Fruit fly (Drosophila melanogaster): Measurements from ENCODE around the gene Tpr2.

DNA sequence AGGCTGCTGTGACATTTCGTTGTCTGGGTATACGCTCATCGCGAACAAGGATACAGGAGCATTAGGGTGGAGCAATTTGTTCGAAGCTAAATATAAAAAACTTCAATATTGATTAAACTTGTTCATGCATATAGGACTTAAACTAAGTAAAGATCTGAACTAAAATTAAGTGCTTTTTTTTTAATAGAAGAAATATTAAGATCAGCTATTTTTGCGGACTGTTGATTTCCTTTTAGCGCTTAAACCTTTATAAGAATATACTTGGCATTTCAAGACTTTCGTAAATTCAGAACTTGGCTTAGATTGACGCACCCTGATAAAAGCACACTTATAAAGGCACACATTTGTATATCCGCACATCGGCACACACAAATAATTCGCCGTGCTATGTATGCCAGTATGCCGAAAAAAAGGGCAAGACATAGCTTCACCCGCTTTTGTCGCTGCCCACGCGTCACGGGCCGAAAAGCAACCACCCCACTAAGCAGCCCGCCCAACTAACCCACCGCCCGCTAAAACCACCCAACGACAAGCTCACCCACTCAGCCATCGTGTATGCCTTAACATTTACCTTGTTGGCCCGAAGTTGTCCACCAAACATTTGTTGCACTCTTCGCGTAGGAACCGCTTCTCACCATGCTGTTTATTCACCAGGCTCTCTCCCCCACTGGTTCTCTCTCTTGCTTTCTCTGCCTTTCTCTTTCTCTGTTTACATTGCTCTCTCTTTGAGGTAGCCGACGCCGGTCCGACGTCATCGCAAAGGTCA lies 56.5 kb downstream of the Tpr2 start:
- TF ChIP-seq CG1620 (GFP tag; optimal IDR thresholded peaks at IDR 0.05) (no peak), CG5204 (GFP tag; optimal IDR thresholded peaks at IDR 0.05) (peak; percentile 70), Mnt (GFP tag; optimal IDR thresholded peaks at IDR 0.05) (no peak), Hr96 (GFP tag; optimal IDR thresholded peaks at IDR 0.05) (no peak)

All from whole organism, adult.